Worm (Caenorhabditis elegans) whole organism, L2 larva: ENCODE measurements around the gene ced-9.

Source experiments
- C34F6.9 ChIP-seq: fragments of 150-350 bp; optimal IDR thresholded peaks from 2 replicates; lab custom pipeline; 2014; ENCODE audit warnings: missing biosample characterization, missing genetic modification characterization
- F13H6.1 ChIP-seq: sonication (generic microtip); optimal IDR thresholded peaks from 2 replicates; lab custom pipeline; 2016; ENCODE audit warnings: missing genetic modification characterization, missing compliant biosample characterization
- Y55F3AM.14 ChIP-seq: fragments of 200-800 bp; sonication (Bioruptor generic); optimal IDR thresholded peaks from 2 replicates; lab custom pipeline; 2018; ENCODE audit warnings: mild to moderate bottlenecking, missing genetic modification characterization, missing compliant biosample characterization
- ZK546.5 ChIP-seq: sonication (generic microtip); optimal IDR thresholded peaks from 2 replicates; lab custom pipeline; 2017; ENCODE audit warnings: missing biosample characterization, missing genetic modification characterization
- alr-1 ChIP-seq: fragments of 150-350 bp; optimal IDR thresholded peaks from 2 replicates; lab custom pipeline; 2014; ENCODE audit warnings: missing biosample characterization, missing genetic modification characterization
- aly-2 ChIP-seq: fragments of 150-350 bp; optimal IDR thresholded peaks from 2 replicates; lab custom pipeline; 2014; ENCODE audit warnings: missing biosample characterization, missing genetic modification characterization
- ama-1 ChIP-seq: fragments of 150-350 bp; optimal IDR thresholded peaks from 2 replicates; lab custom pipeline; 2018; ENCODE audit warnings: inconsistent platforms
- blmp-1 ChIP-seq: sonication (generic microtip); optimal IDR thresholded peaks from 2 replicates; lab custom pipeline; 2017; ENCODE audit warnings: missing genetic modification characterization, mild to moderate bottlenecking, missing compliant biosample characterization, antibody characterized with exemption, moderate library complexity; ENCODE audit not compliant: insufficient read depth
- ceh-82 ChIP-seq: fragments of 150-350 bp; optimal IDR thresholded peaks from 2 replicates; lab custom pipeline; 2014; ENCODE audit warnings: missing biosample characterization, missing genetic modification characterization
- crh-2 ChIP-seq: sonication (generic microtip); optimal IDR thresholded peaks from 2 replicates; lab custom pipeline; 2017; ENCODE audit warnings: missing biosample characterization, missing genetic modification characterization
- egl-27 ChIP-seq: sonication (generic microtip); optimal IDR thresholded peaks from 3 replicates; lab custom pipeline; 2017; ENCODE audit warnings: missing biosample characterization, missing genetic modification reagents, missing genetic modification characterization
- elt-1 ChIP-seq: fragments of 150-350 bp; optimal IDR thresholded peaks from 2 replicates; lab custom pipeline; 2014; ENCODE audit warnings: missing biosample characterization, missing genetic modification characterization
- elt-3 ChIP-seq: sonication (generic microtip); optimal IDR thresholded peaks from 2 replicates; lab custom pipeline; 2017; ENCODE audit warnings: missing biosample characterization, missing genetic modification characterization
- fos-1 ChIP-seq: fragments of 150-350 bp; optimal IDR thresholded peaks from 2 replicates; lab custom pipeline; 2014; ENCODE audit warnings: missing biosample characterization, missing genetic modification characterization
- lin-11 ChIP-seq: fragments of 150-350 bp; sonication (generic microtip); optimal IDR thresholded peaks from 2 replicates; lab custom pipeline; 2014; ENCODE audit warnings: missing biosample characterization, missing genetic modification characterization, inconsistent platforms, mixed read lengths
- lin-13 ChIP-seq: fragments of 150-350 bp; optimal IDR thresholded peaks from 2 replicates; lab custom pipeline; 2014; ENCODE audit warnings: missing biosample characterization, missing genetic modification reagents, missing genetic modification characterization
- lin-39 ChIP-seq: fragments of 150-350 bp; optimal IDR thresholded peaks from 2 replicates; lab custom pipeline; 2014; ENCODE audit warnings: missing biosample characterization, missing genetic modification reagents, missing genetic modification characterization
- lsy-2 ChIP-seq, 2 experiments: fragments of 150-350 bp in 1 of 2; sonication (generic microtip) in 1 of 2; optimal IDR thresholded peaks; 2 replicates each; lab custom pipeline; 2014 to 2017; ENCODE audit warnings: missing biosample characterization in 2 of 2, missing genetic modification characterization in 2 of 2
- mab-5 ChIP-seq: fragments of 150-350 bp; optimal IDR thresholded peaks from 2 replicates; lab custom pipeline; 2014; ENCODE audit warnings: missing biosample characterization, missing genetic modification characterization
- mbf-1 ChIP-seq: sonication (generic microtip); optimal IDR thresholded peaks from 2 replicates; lab custom pipeline; 2017; ENCODE audit warnings: missing biosample characterization, missing genetic modification characterization
- mdl-1 ChIP-seq, 2 experiments: fragments of 150-350 bp in 1 of 2; sonication (generic microtip) in 1 of 2; optimal IDR thresholded peaks; 2 replicates each; lab custom pipeline; 2017; ENCODE audit warnings: missing biosample characterization in 2 of 2, missing genetic modification characterization in 2 of 2
- nhr-10 ChIP-seq: sonication (generic microtip); optimal IDR thresholded peaks from 2 replicates; lab custom pipeline; 2017; ENCODE audit warnings: missing biosample characterization, missing genetic modification characterization
- nhr-11 ChIP-seq: fragments of 150-350 bp; optimal IDR thresholded peaks from 2 replicates; lab custom pipeline; 2014; ENCODE audit warnings: missing biosample characterization, missing genetic modification characterization
- nhr-12 ChIP-seq: fragments of 150-350 bp; optimal IDR thresholded peaks from 2 replicates; lab custom pipeline; 2014; ENCODE audit warnings: missing biosample characterization, missing genetic modification characterization
- nhr-129 ChIP-seq: fragments of 150-350 bp; optimal IDR thresholded peaks from 2 replicates; lab custom pipeline; 2014; ENCODE audit warnings: missing biosample characterization, missing genetic modification characterization
- nhr-23 ChIP-seq: fragments of 150-350 bp; optimal IDR thresholded peaks from 2 replicates; lab custom pipeline; 2014; ENCODE audit warnings: missing biosample characterization, missing genetic modification reagents, missing genetic modification characterization
- nhr-237 ChIP-seq: fragments of 150-350 bp; optimal IDR thresholded peaks from 2 replicates; lab custom pipeline; 2014; ENCODE audit warnings: missing biosample characterization, missing genetic modification characterization
- nhr-25 ChIP-seq: fragments of 150-350 bp; sonication (generic microtip); optimal IDR thresholded peaks from 3 replicates; lab custom pipeline; 2014; ENCODE audit warnings: missing biosample characterization, missing genetic modification characterization
- nhr-6 ChIP-seq: fragments of 150-350 bp; optimal IDR thresholded peaks from 2 replicates; lab custom pipeline; 2014; ENCODE audit warnings: missing biosample characterization, missing genetic modification characterization
- nhr-77 ChIP-seq: fragments of 150-350 bp; optimal IDR thresholded peaks from 2 replicates; lab custom pipeline; 2014; ENCODE audit warnings: missing biosample characterization, missing genetic modification characterization
- peb-1 ChIP-seq: fragments of 150-350 bp; optimal IDR thresholded peaks from 2 replicates; lab custom pipeline; 2014; ENCODE audit warnings: missing biosample characterization, missing genetic modification characterization
- sem-4 ChIP-seq: fragments of 150-350 bp; optimal IDR thresholded peaks from 2 replicates; lab custom pipeline; 2014; ENCODE audit warnings: missing biosample characterization, missing genetic modification reagents, missing genetic modification characterization
- sma-3 ChIP-seq: sonication (generic microtip); optimal IDR thresholded peaks from 2 replicates; lab custom pipeline; 2016; ENCODE audit warnings: missing genetic modification reagents, missing genetic modification characterization, missing compliant biosample characterization
- sma-9 ChIP-seq, 2 experiments: fragments of 150-350 bp in 1 of 2; sonication (generic microtip) in 1 of 2; optimal IDR thresholded peaks; 2 replicates each; lab custom pipeline; 2014 to 2016; ENCODE audit warnings: missing genetic modification characterization in 2 of 2, mild to moderate bottlenecking in 1 of 2, missing biosample characterization in 1 of 2, missing compliant biosample characterization in 1 of 2, missing genetic modification reagents in 1 of 2, moderate library complexity in 1 of 2
- unc-39 ChIP-seq: fragments of 150-350 bp; optimal IDR thresholded peaks from 2 replicates; lab custom pipeline; 2014; ENCODE audit warnings: missing biosample characterization, missing genetic modification characterization
- unc-55 ChIP-seq: fragments of 150-350 bp; sonication (generic microtip); optimal IDR thresholded peaks from 3 replicates; lab custom pipeline; 2014; ENCODE audit warnings: missing biosample characterization, missing genetic modification reagents, missing genetic modification characterization
- unc-62 ChIP-seq: fragments of 150-350 bp; optimal IDR thresholded peaks from 2 replicates; lab custom pipeline; 2014; ENCODE audit warnings: missing biosample characterization, missing genetic modification reagents, missing genetic modification characterization
- zag-1 ChIP-seq: fragments of 150-350 bp; optimal IDR thresholded peaks from 2 replicates; lab custom pipeline; 2014; ENCODE audit warnings: missing biosample characterization, missing genetic modification characterization
- ztf-1 ChIP-seq: fragments of 200-800 bp; sonication (Bioruptor generic); conservative IDR thresholded peaks from 2 replicates; pipeline ENCODE4 v1.3.6; 2022; ENCODE audit warnings: missing genetic modification characterization, missing compliant biosample characterization
- ztf-11 ChIP-seq: sonication (generic microtip); optimal IDR thresholded peaks from 2 replicates; lab custom pipeline; 2017; ENCODE audit warnings: missing biosample characterization, missing genetic modification characterization
- ztf-4 ChIP-seq: fragments of 150-350 bp; optimal IDR thresholded peaks from 2 replicates; lab custom pipeline; 2014; ENCODE audit warnings: missing biosample characterization, missing genetic modification characterization

The ced-9 gene

DNA sequence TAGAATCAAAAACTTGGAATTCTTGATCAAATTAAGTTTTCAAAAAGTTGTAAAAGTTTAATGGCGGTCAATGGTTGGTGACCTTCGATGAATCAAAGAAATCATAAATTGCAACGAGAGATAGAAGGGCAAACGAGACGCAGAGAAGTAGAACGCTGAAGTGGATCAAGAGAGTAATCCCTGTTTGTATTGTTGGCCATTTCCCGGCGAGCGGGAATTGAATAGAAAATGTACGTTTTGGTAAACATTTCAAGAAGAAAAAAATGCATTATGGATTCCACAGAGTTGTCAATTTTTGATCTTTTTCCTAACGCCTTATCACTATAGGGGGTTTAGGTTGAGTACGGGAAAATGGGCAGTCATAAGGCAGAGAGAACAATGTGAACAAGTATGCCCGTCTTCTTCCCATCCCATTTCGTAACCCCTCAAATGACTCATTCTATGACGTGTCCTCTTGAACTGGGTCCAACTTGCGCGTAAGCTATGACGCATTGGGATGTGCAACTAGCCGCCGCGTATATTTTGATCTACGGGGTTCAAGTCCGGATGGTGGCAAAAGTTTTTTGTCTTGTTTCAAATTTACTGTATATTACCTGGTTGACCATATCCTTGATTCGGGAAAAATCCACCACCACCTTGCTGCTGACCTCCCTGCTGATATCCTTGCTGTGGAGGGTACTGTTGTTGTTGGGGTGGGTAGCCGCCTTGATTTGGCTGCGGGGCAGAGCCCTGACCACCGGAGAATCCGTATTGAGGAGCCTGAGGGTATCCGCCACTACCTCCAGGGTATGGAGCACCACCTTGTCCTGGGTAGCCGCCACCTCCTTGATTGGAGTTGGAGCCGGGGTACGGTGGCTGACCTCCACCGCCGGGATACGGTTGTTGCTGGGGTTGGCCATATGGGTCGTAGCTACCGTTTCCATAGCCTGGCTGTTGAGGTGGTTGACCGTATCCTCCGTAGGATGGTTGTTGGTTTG is 6.1 kb upstream of the ced-9 start (continued):
- TF ChIP-seq ztf-4 (tag; lab: Kevin White, UChicago): no peak

DNA sequence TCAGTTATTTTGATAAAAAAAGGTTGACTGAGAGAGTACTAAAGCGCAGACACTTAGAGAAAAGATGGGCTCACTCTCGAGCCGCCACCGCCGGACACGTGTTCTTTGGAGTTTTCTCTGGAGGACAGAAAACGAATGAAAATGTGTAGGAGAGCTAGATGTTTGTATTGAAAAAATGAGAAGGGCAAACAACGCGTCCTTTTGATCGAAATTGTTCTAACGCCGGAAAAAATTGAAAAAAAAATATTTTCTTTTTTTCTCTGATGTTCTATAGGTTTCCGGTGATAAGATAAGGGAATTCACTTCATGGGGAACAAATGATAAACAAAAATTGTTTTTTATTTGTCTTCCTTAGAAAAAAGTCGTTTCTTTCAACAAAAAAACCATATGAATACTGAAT is 5.2 kb upstream of the ced-9 start:
- no peak for TF ChIP-seq nhr-77 (tag; lab: Kevin White, UChicago)
- peak; percentile 22 for TF ChIP-seq nhr-129
- TF ChIP-seq alr-1 (tag; lab: Kevin White, UChicago): no peak
- TF ChIP-seq ceh-82: no peak
- TF ChIP-seq mdl-1 (tag; optimal IDR thresholded peaks at IDR 0.05; lab: Kevin White, UChicago): no peak
- no peak for TF ChIP-seq blmp-1 (tag; lab: Kevin White, UChicago)
- no peak for TF ChIP-seq nhr-10
- TF ChIP-seq Y55F3AM.14: no peak
- TF ChIP-seq fos-1 (tag; lab: Kevin White, UChicago): peak; percentile 66
- peak; percentile 15 for TF ChIP-seq crh-2
- TF ChIP-seq mab-5 (tag; lab: Kevin White, UChicago): no peak
- no peak for TF ChIP-seq unc-39
- no peak for TF ChIP-seq ZK546.5
- no peak for TF ChIP-seq elt-3 (tag; lab: Kevin White, UChicago)
- no peak for TF ChIP-seq ztf-11 (tag; lab: Kevin White, UChicago)
- TF ChIP-seq lin-13 (GFP tag; lab: Kevin White, UChicago): no peak
- no peak for TF ChIP-seq zag-1
- TF ChIP-seq nhr-12 (tag; lab: Kevin White, UChicago): no peak
- TF ChIP-seq nhr-237 (tag; lab: Kevin White, UChicago): no peak
- no peak for TF ChIP-seq ztf-1
- TF ChIP-seq F13H6.1 (tag; lab: Kevin White, UChicago): peak; percentile 32
- TF ChIP-seq sem-4 (tag; lab: Kevin White, UChicago): no peak
- no peak for TF ChIP-seq mbf-1 (tag; lab: Kevin White, UChicago)
- TF ChIP-seq ztf-4 (tag; lab: Kevin White, UChicago): no peak
- TF ChIP-seq nhr-11 (tag; lab: Kevin White, UChicago): no peak
- peak; percentile 33 for TF ChIP-seq sma-9 (GFP tag; optimal IDR thresholded peaks at IDR 0.05; lab: Kevin White, UChicago)
- TF ChIP-seq sma-9 (tag; optimal IDR thresholded peaks at IDR 0.05; lab: Kevin White, UChicago): no peak
- TF ChIP-seq lin-11 (tag; lab: Kevin White, UChicago): no peak
- TF ChIP-seq C34F6.9 (tag; lab: Kevin White, UChicago): peak; percentile 19
- no peak for TF ChIP-seq nhr-25
- no peak for TF ChIP-seq sma-3 (GFP tag; lab: Kevin White, UChicago)
- TF ChIP-seq lsy-2 (tag; optimal IDR thresholded peaks at IDR 0.05; lab: Kevin White, UChicago): no peak

DNA sequence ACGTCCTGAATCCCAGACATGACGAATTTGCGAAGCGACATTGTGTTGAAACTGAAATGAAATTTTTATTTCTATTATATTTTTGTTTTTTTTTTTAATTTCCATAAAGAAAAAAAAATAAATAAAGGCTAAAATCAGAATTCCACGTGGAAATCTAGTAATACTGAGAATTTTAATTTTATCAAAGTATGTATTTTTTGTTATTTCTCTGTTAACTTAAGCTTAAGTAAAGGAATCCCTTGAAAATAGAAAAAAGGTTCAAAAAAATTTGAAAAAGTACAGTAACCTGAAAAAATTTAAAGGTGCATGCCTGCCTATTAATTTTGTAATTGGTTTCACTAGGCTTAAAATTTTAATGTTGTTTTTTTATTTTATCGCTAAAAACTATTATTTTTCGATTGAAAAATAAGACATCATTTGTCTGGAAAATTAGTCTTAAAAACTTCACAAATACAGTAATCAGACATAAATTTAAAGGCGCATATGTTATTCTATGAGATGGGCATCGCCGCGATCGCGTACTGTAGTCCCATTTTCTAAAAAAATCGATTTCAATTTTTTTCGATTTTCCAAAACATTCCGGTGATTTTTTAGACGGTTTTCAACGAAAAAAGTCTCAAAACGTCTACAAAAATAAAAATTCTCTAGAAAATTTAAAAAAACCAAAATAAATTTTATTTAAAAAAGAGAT is 4.5 kb upstream of the ced-9 start, which contains the start of gene nex-2:
Gene nex-2, minus strand, starts transcription at position 51 of the 691 bp plus-strand sequence.
- TF ChIP-seq elt-3 (tag; lab: Kevin White, UChicago) (no peak), peb-1 (tag; lab: Kevin White, UChicago) (no peak), nhr-77 (tag; lab: Kevin White, UChicago) (no peak), nhr-12 (tag; lab: Kevin White, UChicago) (no peak)

DNA sequence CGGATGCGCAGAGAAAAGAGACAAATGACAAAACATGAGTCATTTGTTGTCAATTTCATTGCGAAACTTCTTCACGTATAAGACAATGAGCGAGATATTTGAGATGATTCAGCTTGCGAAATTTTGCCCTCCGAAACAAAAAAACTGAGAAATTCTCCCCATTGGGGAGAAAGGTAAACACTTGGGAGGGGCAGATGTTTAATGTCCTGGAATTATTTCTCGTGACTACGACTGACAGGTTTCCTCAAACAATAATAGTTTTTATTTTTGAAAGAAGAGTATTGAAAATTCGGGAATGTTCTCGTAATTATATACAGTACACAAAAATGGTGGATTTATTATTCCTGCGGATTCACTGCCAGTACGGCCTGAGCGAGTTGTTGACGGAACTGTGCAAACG is 3.7 kb upstream of the ced-9 start:
- TF ChIP-seq ceh-82 (no peak), nhr-129 (peak; percentile 42), blmp-1 (tag; lab: Kevin White, UChicago) (no peak), mdl-1 (tag; optimal IDR thresholded peaks at IDR 0.05; lab: Kevin White, UChicago) (no peak), elt-1 (tag; lab: Kevin White, UChicago) (no peak), nhr-23 (no peak), unc-55 (GFP tag; lab: Kevin White, UChicago) (no peak), ztf-4 (tag; lab: Kevin White, UChicago) (no peak), egl-27 (tag; lab: Kevin White, UChicago) (no peak), fos-1 (tag; lab: Kevin White, UChicago) (no peak), sma-9 (GFP tag; optimal IDR thresholded peaks at IDR 0.05; lab: Kevin White, UChicago) (no peak), sma-9 (tag; optimal IDR thresholded peaks at IDR 0.05; lab: Kevin White, UChicago) (no peak), alr-1 (tag; lab: Kevin White, UChicago) (no peak), peb-1 (tag; lab: Kevin White, UChicago) (no peak), unc-39 (no peak), nhr-6 (tag; lab: Kevin White, UChicago) (no peak), nhr-10 (no peak), nhr-11 (tag; lab: Kevin White, UChicago) (no peak), ztf-1 (no peak), unc-62 (no peak), C34F6.9 (tag; lab: Kevin White, UChicago) (peak; percentile 48), F13H6.1 (tag; lab: Kevin White, UChicago) (peak; percentile 36), lsy-2 (tag; optimal IDR thresholded peaks at IDR 0.05; lab: Kevin White, UChicago) (no peak), lin-39 (tag; lab: Kevin White, UChicago) (no peak), crh-2 (no peak), aly-2 (tag; lab: Kevin White, UChicago) (no peak), sma-3 (GFP tag; lab: Kevin White, UChicago) (peak; percentile 15), ama-1 (lab: Kevin White, UChicago) (peak; percentile 54), zag-1 (no peak), Y55F3AM.14 (no peak)
- TF ChIP-seq, all 48 proteins: peak for 5
